Fruit fly (Drosophila melanogaster): Measurements from ENCODE around the gene CG3281.

DNA sequence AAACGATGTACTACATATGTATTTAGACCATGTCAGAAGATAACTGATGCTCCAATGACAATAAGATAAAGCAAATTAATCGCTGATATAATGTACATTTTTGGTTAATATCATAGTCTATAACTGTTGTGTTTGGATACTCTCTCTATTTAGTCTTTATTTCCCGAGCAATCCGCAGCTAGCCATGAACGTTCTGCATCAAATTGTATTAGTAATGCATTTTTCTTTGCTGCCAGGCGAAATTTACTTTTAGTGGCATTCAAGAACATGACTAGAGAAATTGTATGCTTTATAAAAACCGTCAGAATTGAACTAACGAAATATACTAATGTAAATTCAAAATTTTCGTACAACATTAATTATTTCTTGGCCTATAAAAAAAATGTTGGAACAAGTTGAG, 8.8 kb upstream of the CG3281 start, which contains the start of gene GC2:
- TF ChIP-seq corto (GFP tag; optimal IDR thresholded peaks at IDR 0.05), result no peak
- TF ChIP-seq CG15514 (GFP tag; optimal IDR thresholded peaks at IDR 0.05), result no peak
- no peak for TF ChIP-seq emc (GFP tag; optimal IDR thresholded peaks at IDR 0.05)
- TF ChIP-seq Lpt (GFP tag; optimal IDR thresholded peaks at IDR 0.05), result no peak
- TF ChIP-seq bsh (GFP tag; optimal IDR thresholded peaks at IDR 0.05), result no peak
- TF ChIP-seq Ravus (GFP tag; IDR thresholded peaks at IDR 0.05), result no peak
- no peak for TF ChIP-seq org-1 (GFP tag; optimal IDR thresholded peaks at IDR 0.05)
- TF ChIP-seq pan (optimal IDR thresholded peaks at IDR 0.05), result no peak
- TF ChIP-seq pan (GFP tag; optimal IDR thresholded peaks at IDR 0.05 in 1 of 2, IDR thresholded peaks at IDR 0.05 in 1 of 2), result no peak
- no peak for TF ChIP-seq CG10274 (GFP tag; optimal IDR thresholded peaks at IDR 0.05)
- TF ChIP-seq CG12219 (GFP tag; optimal IDR thresholded peaks at IDR 0.05), result no peak
- no peak for TF ChIP-seq maf-S (GFP tag; optimal IDR thresholded peaks at IDR 0.05)
- no peak for TF ChIP-seq Taf1 (GFP tag; IDR thresholded peaks at IDR 0.05)
